Worm (Caenorhabditis elegans): ENCODE measurements around the gene F11A5.17.

Gene F11A5.17

DNA sequence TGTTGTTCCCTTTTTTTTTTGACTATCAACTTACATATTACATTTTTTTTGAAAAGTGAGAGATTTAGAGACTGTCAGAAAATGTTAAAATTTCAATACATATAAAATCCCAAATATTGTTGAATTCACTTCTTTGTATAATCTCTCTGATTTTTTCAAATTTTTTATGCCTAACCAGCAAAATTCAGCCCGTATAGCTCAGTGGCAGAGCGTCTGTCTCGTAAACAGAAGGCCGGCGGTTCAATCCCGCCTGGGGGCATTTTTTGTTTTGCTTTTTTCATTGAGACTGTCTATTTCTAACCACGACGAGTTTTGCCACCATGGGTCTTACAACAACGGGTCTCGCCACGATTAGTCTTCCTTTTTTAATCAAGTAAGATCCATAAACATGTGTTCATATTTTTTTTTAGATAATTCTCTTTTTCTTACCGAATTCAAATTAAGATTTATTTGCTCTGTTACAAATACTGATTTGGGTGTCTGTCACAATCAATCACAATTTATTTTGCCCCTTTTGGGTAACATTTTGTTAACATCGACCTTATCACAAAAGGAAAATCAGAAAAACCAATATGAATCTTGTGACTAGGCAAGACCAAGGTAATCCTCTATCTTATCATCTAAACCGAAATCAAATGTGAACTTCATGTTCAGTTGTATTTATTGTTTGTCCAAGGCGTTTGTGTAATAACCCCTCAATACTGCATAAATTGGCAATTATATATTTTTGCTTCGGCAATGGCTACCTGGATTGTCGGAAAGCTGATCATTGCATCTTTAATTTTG lies 17.3 kb downstream of the F11A5.17 start, which contains the start of gene glc-1:
glc-1 (plus strand) TSS at position 663 of the 786 bp plus-strand sequence.
- TF ChIP-seq tbx-37 (GFP tag; conservative IDR thresholded peaks at IDR 0.05) = no peak
- no peak for TF ChIP-seq B0310.2 (tag; optimal IDR thresholded peaks at IDR 0.05)
- TF ChIP-seq ets-7 (tag; optimal IDR thresholded peaks at IDR 0.05) = no peak
- TF ChIP-seq ceh-13 (GFP tag; optimal IDR thresholded peaks at IDR 0.05) = no peak
- TF ChIP-seq flt-1 (GFP tag; IDR thresholded peaks at IDR 0.05) = no peak
- TF ChIP-seq tbx-11 (GFP tag; IDR thresholded peaks at IDR 0.05) = no peak
- TF ChIP-seq sea-1 (GFP tag; conservative IDR thresholded peaks at IDR 0.05) = no peak
- no peak for TF ChIP-seq pes-1 (GFP tag; IDR thresholded peaks at IDR 0.05)
- no peak for TF ChIP-seq F13C5.2 (tag; optimal IDR thresholded peaks at IDR 0.05)
- no peak for TF ChIP-seq ama-1 (optimal IDR thresholded peaks at IDR 0.05)
- no peak for TF ChIP-seq tra-4 (tag; optimal IDR thresholded peaks at IDR 0.05)
- no peak for TF ChIP-seq hmbx-1 (tag; optimal IDR thresholded peaks at IDR 0.05)
- TF ChIP-seq ceh-36 (tag; optimal IDR thresholded peaks at IDR 0.05) = no peak
- no peak for TF ChIP-seq scrt-1 (GFP tag; IDR thresholded peaks at IDR 0.05)
- no peak for TF ChIP-seq hmg-4 (GFP tag; optimal IDR thresholded peaks at IDR 0.05)
- no peak for TF ChIP-seq hnd-1 (tag; optimal IDR thresholded peaks at IDR 0.05)
- no peak for TF ChIP-seq aly-1 (tag; optimal IDR thresholded peaks at IDR 0.05)

DNA sequence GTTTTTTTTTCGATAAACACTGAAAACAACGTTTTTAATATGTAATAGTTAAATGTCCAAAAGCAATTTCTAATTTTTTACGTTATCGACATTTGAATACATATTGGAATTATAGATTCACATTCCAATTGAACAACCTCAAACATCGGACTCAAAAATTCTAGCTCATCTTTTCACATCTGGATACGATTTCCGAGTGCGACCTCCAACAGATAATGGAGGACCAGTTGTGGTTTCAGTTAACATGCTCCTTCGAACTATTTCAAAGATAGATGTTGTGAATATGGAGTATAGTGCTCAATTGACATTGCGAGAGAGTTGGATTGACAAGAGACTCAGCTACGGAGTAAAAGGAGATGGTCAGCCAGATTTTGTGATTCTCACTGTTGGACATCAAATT lies 18.2 kb downstream of the F11A5.17 start:
- no peak for TF ChIP-seq tbx-37 (GFP tag; conservative IDR thresholded peaks at IDR 0.05)
- TF ChIP-seq hmbx-1 (tag; optimal IDR thresholded peaks at IDR 0.05) = no peak
- TF ChIP-seq ama-1 (optimal IDR thresholded peaks at IDR 0.05) = no peak
- TF ChIP-seq tbx-11 (GFP tag; IDR thresholded peaks at IDR 0.05) = no peak
- TF ChIP-seq hnd-1 (tag; optimal IDR thresholded peaks at IDR 0.05) = no peak
- no peak for TF ChIP-seq ets-7 (tag; optimal IDR thresholded peaks at IDR 0.05)
- no peak for TF ChIP-seq hmg-4 (GFP tag; optimal IDR thresholded peaks at IDR 0.05)
- no peak for TF ChIP-seq ceh-36 (tag; optimal IDR thresholded peaks at IDR 0.05)
- no peak for TF ChIP-seq ceh-13 (GFP tag; optimal IDR thresholded peaks at IDR 0.05)
- no peak for TF ChIP-seq aly-1 (tag; optimal IDR thresholded peaks at IDR 0.05)
- TF ChIP-seq scrt-1 (GFP tag; IDR thresholded peaks at IDR 0.05) = no peak
- no peak for TF ChIP-seq B0310.2 (tag; optimal IDR thresholded peaks at IDR 0.05)
- no peak for TF ChIP-seq pes-1 (GFP tag; IDR thresholded peaks at IDR 0.05)
- no peak for TF ChIP-seq flt-1 (GFP tag; IDR thresholded peaks at IDR 0.05)
- TF ChIP-seq F13C5.2 (tag; optimal IDR thresholded peaks at IDR 0.05) = no peak
- no peak for TF ChIP-seq sea-1 (GFP tag; conservative IDR thresholded peaks at IDR 0.05)
- no peak for TF ChIP-seq tra-4 (tag; optimal IDR thresholded peaks at IDR 0.05)

DNA sequence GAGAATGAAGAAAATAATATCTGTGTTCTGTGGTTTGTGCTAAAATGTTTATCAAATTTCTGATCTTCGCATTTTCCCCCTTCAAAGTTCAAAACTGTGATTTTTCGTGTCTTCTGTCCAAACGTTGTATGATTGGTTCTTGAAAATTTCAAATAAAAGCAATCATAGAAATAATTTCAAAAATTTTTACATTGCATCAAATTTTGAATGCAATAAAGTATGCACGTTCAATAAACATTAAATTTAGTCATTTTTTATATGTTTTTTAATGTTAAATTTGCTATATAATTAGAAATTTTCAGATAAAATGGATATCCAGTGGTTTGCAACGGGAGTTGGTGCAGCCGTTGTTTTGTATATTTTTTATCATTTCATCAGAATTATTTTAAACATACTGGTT lies 22.2 kb downstream of the F11A5.17 start, which contains the start of gene stdh-2:
stdh-2 (plus strand) TSS at position 301 of the 400 bp plus-strand sequence.
- TF ChIP-seq ets-7 (tag; optimal IDR thresholded peaks at IDR 0.05) = no peak
- TF ChIP-seq F13C5.2 (tag; optimal IDR thresholded peaks at IDR 0.05) = no peak
- no peak for TF ChIP-seq flt-1 (GFP tag; IDR thresholded peaks at IDR 0.05)
- TF ChIP-seq scrt-1 (GFP tag; IDR thresholded peaks at IDR 0.05) = no peak
- no peak for TF ChIP-seq tbx-37 (GFP tag; conservative IDR thresholded peaks at IDR 0.05)
- TF ChIP-seq tbx-11 (GFP tag; IDR thresholded peaks at IDR 0.05) = no peak
- TF ChIP-seq hmbx-1 (tag; optimal IDR thresholded peaks at IDR 0.05) = no peak
- no peak for TF ChIP-seq hnd-1 (tag; optimal IDR thresholded peaks at IDR 0.05)
- no peak for TF ChIP-seq ceh-36 (tag; optimal IDR thresholded peaks at IDR 0.05)
- TF ChIP-seq pes-1 (GFP tag; IDR thresholded peaks at IDR 0.05) = no peak
- TF ChIP-seq tra-4 (tag; optimal IDR thresholded peaks at IDR 0.05) = no peak
- no peak for TF ChIP-seq sea-1 (GFP tag; conservative IDR thresholded peaks at IDR 0.05)
- TF ChIP-seq ama-1 (optimal IDR thresholded peaks at IDR 0.05) = no peak

- no peak for TF ChIP-seq hmg-4 (GFP tag; optimal IDR thresholded peaks at IDR 0.05)
- TF ChIP-seq hmbx-1 (tag; optimal IDR thresholded peaks at IDR 0.05) = no peak
- TF ChIP-seq tra-4 (tag; optimal IDR thresholded peaks at IDR 0.05) = no peak
- no peak for TF ChIP-seq hnd-1 (tag; optimal IDR thresholded peaks at IDR 0.05)
- TF ChIP-seq F13C5.2 (tag; optimal IDR thresholded peaks at IDR 0.05) = no peak
Observed at ce11 chrV:16225524-16226116, 23.8 kb downstream of the F11A5.17 start.

- TF ChIP-seq hmg-4 (GFP tag; optimal IDR thresholded peaks at IDR 0.05) (no peak), ama-1 (optimal IDR thresholded peaks at IDR 0.05) (no peak), tbx-37 (GFP tag; conservative IDR thresholded peaks at IDR 0.05) (no peak), F13C5.2 (tag; optimal IDR thresholded peaks at IDR 0.05) (no peak), tbx-11 (GFP tag; IDR thresholded peaks at IDR 0.05) (no peak), pes-1 (GFP tag; IDR thresholded peaks at IDR 0.05) (no peak)
Observed at ce11 chrV:16226581-16226980, 24.8 kb downstream of the F11A5.17 start, which contains the start of gene F11A5.13. F11A5.13 (minus strand) TSS chrV:16226681.

- TF ChIP-seq hnd-1 (tag; optimal IDR thresholded peaks at IDR 0.05) (no peak), pes-1 (GFP tag; IDR thresholded peaks at IDR 0.05) (no peak)
Observed at ce11 chrV:16229439-16229838, 27.6 kb downstream of the F11A5.17 start.

DNA sequence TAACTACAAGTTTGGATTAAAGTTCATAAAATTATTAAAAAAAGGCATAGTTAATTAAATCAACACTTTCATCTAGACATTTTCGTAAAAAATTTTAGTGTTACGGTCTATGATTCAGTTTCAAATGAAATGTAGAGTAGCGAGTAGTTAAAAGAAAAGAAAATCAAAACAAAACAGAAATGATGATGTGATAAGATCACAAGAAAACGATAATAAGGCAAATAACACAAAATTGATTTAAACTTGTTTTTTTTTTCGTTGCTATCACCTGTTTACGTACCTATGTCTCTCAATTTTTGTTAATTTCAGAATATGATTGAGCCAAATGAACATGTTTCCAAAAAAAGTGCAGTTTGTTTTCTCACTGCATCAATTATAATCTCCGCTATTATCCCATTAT lies 28.1 kb downstream of the F11A5.17 start, which contains the start of the genes F21H7.2 and F21H7.12:
F21H7.2 (minus strand) TSS at position 101 of the 400 bp plus-strand sequence.
F21H7.12 (plus strand) TSS at position 270 of the 400 bp plus-strand sequence.
- TF ChIP-seq tra-4 (tag; optimal IDR thresholded peaks at IDR 0.05) (no peak), pes-1 (GFP tag; IDR thresholded peaks at IDR 0.05) (no peak), ceh-13 (GFP tag; optimal IDR thresholded peaks at IDR 0.05) (no peak), ets-7 (tag; optimal IDR thresholded peaks at IDR 0.05) (no peak)

All from whole organism, early embryonic.